Worm (Caenorhabditis elegans) whole organism, L2 larva: ENCODE results near the gene swip-10.

ENCODE experiments used
- C34F6.9 ChIP-seq: fragments of 150-350 bp; optimal IDR thresholded peaks from 2 replicates; lab custom pipeline; 2014; ENCODE audit warnings: missing biosample characterization, missing genetic modification characterization
- F13H6.1 ChIP-seq: sonication (generic microtip); optimal IDR thresholded peaks from 2 replicates; lab custom pipeline; 2016; ENCODE audit warnings: missing genetic modification characterization, missing compliant biosample characterization
- Y55F3AM.14 ChIP-seq: fragments of 200-800 bp; sonication (Bioruptor generic); optimal IDR thresholded peaks from 2 replicates; lab custom pipeline; 2018; ENCODE audit warnings: mild to moderate bottlenecking, missing genetic modification characterization, missing compliant biosample characterization
- alr-1 ChIP-seq: fragments of 150-350 bp; optimal IDR thresholded peaks from 2 replicates; lab custom pipeline; 2014; ENCODE audit warnings: missing biosample characterization, missing genetic modification characterization
- aly-2 ChIP-seq: fragments of 150-350 bp; optimal IDR thresholded peaks from 2 replicates; lab custom pipeline; 2014; ENCODE audit warnings: missing biosample characterization, missing genetic modification characterization
- blmp-1 ChIP-seq: sonication (generic microtip); optimal IDR thresholded peaks from 2 replicates; lab custom pipeline; 2017; ENCODE audit warnings: missing genetic modification characterization, mild to moderate bottlenecking, missing compliant biosample characterization, antibody characterized with exemption, moderate library complexity; ENCODE audit not compliant: insufficient read depth
- ceh-16 ChIP-seq: fragments of 150-350 bp; optimal IDR thresholded peaks from 2 replicates; lab custom pipeline; 2014; ENCODE audit warnings: missing biosample characterization, missing genetic modification characterization
- ceh-82 ChIP-seq: fragments of 150-350 bp; optimal IDR thresholded peaks from 2 replicates; lab custom pipeline; 2014; ENCODE audit warnings: missing biosample characterization, missing genetic modification characterization
- crh-2 ChIP-seq: sonication (generic microtip); optimal IDR thresholded peaks from 2 replicates; lab custom pipeline; 2017; ENCODE audit warnings: missing biosample characterization, missing genetic modification characterization
- dmd-4 ChIP-seq: sonication (generic microtip); optimal IDR thresholded peaks from 2 replicates; lab custom pipeline; 2017; ENCODE audit warnings: missing biosample characterization, missing genetic modification characterization
- elt-3 ChIP-seq: sonication (generic microtip); optimal IDR thresholded peaks from 2 replicates; lab custom pipeline; 2017; ENCODE audit warnings: missing biosample characterization, missing genetic modification characterization
- fos-1 ChIP-seq: fragments of 150-350 bp; optimal IDR thresholded peaks from 2 replicates; lab custom pipeline; 2014; ENCODE audit warnings: missing biosample characterization, missing genetic modification characterization
- gmeb-1 ChIP-seq: fragments of 150-350 bp; optimal IDR thresholded peaks from 2 replicates; lab custom pipeline; 2014; ENCODE audit warnings: missing biosample characterization, missing genetic modification characterization
- lin-11 ChIP-seq: fragments of 150-350 bp; sonication (generic microtip); optimal IDR thresholded peaks from 2 replicates; lab custom pipeline; 2014; ENCODE audit warnings: missing biosample characterization, missing genetic modification characterization, inconsistent platforms, mixed read lengths
- lin-13 ChIP-seq: fragments of 150-350 bp; optimal IDR thresholded peaks from 2 replicates; lab custom pipeline; 2014; ENCODE audit warnings: missing biosample characterization, missing genetic modification reagents, missing genetic modification characterization
- lsy-2 ChIP-seq, 2 experiments: fragments of 150-350 bp in 1 of 2; sonication (generic microtip) in 1 of 2; optimal IDR thresholded peaks; 2 replicates each; lab custom pipeline; 2014 to 2017; ENCODE audit warnings: missing biosample characterization in 2 of 2, missing genetic modification characterization in 2 of 2
- mab-5 ChIP-seq: fragments of 150-350 bp; optimal IDR thresholded peaks from 2 replicates; lab custom pipeline; 2014; ENCODE audit warnings: missing biosample characterization, missing genetic modification characterization
- mbf-1 ChIP-seq: sonication (generic microtip); optimal IDR thresholded peaks from 2 replicates; lab custom pipeline; 2017; ENCODE audit warnings: missing biosample characterization, missing genetic modification characterization
- nhr-129 ChIP-seq: fragments of 150-350 bp; optimal IDR thresholded peaks from 2 replicates; lab custom pipeline; 2014; ENCODE audit warnings: missing biosample characterization, missing genetic modification characterization
- nhr-21 ChIP-seq: fragments of 150-350 bp; optimal IDR thresholded peaks from 2 replicates; lab custom pipeline; 2014; ENCODE audit warnings: missing biosample characterization, missing genetic modification characterization
- nhr-237 ChIP-seq: fragments of 150-350 bp; optimal IDR thresholded peaks from 2 replicates; lab custom pipeline; 2014; ENCODE audit warnings: missing biosample characterization, missing genetic modification characterization
- nhr-25 ChIP-seq: fragments of 150-350 bp; sonication (generic microtip); optimal IDR thresholded peaks from 3 replicates; lab custom pipeline; 2014; ENCODE audit warnings: missing biosample characterization, missing genetic modification characterization
- nhr-77 ChIP-seq: fragments of 150-350 bp; optimal IDR thresholded peaks from 2 replicates; lab custom pipeline; 2014; ENCODE audit warnings: missing biosample characterization, missing genetic modification characterization
- peb-1 ChIP-seq: fragments of 150-350 bp; optimal IDR thresholded peaks from 2 replicates; lab custom pipeline; 2014; ENCODE audit warnings: missing biosample characterization, missing genetic modification characterization
- sem-4 ChIP-seq: fragments of 150-350 bp; optimal IDR thresholded peaks from 2 replicates; lab custom pipeline; 2014; ENCODE audit warnings: missing biosample characterization, missing genetic modification reagents, missing genetic modification characterization
- skn-1 ChIP-seq: sonication (generic microtip); optimal IDR thresholded peaks from 2 replicates; lab custom pipeline; 2017; ENCODE audit warnings: missing biosample characterization, missing genetic modification characterization
- sma-9 ChIP-seq, 2 experiments: fragments of 150-350 bp in 1 of 2; sonication (generic microtip) in 1 of 2; optimal IDR thresholded peaks; 2 replicates each; lab custom pipeline; 2014 to 2016; ENCODE audit warnings: missing genetic modification characterization in 2 of 2, mild to moderate bottlenecking in 1 of 2, missing biosample characterization in 1 of 2, missing compliant biosample characterization in 1 of 2, missing genetic modification reagents in 1 of 2, moderate library complexity in 1 of 2
- snpc-4 ChIP-seq: fragments of 150-350 bp; optimal IDR thresholded peaks from 2 replicates; lab custom pipeline; 2014; ENCODE audit warnings: missing biosample characterization, missing genetic modification characterization
- unc-55 ChIP-seq: fragments of 150-350 bp; sonication (generic microtip); optimal IDR thresholded peaks from 3 replicates; lab custom pipeline; 2014; ENCODE audit warnings: missing biosample characterization, missing genetic modification reagents, missing genetic modification characterization
- unc-62 ChIP-seq: fragments of 150-350 bp; optimal IDR thresholded peaks from 2 replicates; lab custom pipeline; 2014; ENCODE audit warnings: missing biosample characterization, missing genetic modification reagents, missing genetic modification characterization
- zag-1 ChIP-seq: fragments of 150-350 bp; optimal IDR thresholded peaks from 2 replicates; lab custom pipeline; 2014; ENCODE audit warnings: missing biosample characterization, missing genetic modification characterization
- ztf-11 ChIP-seq: sonication (generic microtip); optimal IDR thresholded peaks from 2 replicates; lab custom pipeline; 2017; ENCODE audit warnings: missing biosample characterization, missing genetic modification characterization

The swip-10 gene

ce11 chrX:2105310-2105709, 12.8 kb downstream of the swip-10 start, which contains the start of gene F53B1.3:
TSS of gene F53B1.3 (plus strand) at chrX:2105610.
- no peak for TF ChIP-seq lin-11

ce11 chrX:2099002-2099401, 19.1 kb downstream of the swip-10 start:
- TF ChIP-seq nhr-237 (tag; lab: Kevin White, UChicago) (no peak), lin-13 (GFP tag; lab: Kevin White, UChicago) (no peak), mab-5 (tag; lab: Kevin White, UChicago) (peak; percentile 57), lsy-2 (tag; optimal IDR thresholded peaks at IDR 0.05; lab: Kevin White, UChicago) (no peak), unc-55 (GFP tag; lab: Kevin White, UChicago) (peak; percentile 13)

ce11 chrX:2096804-2097203, 21.3 kb downstream of the swip-10 start, which contains the start of gene T21D9.2:
TSS of gene T21D9.2 (minus strand) at chrX:2096904.
- TF ChIP-seq Y55F3AM.14, result no peak
- TF ChIP-seq ceh-16 (tag; lab: Kevin White, UChicago), result no peak
- TF ChIP-seq F13H6.1 (tag; lab: Kevin White, UChicago), result no peak
- no peak for TF ChIP-seq lsy-2 (tag; optimal IDR thresholded peaks at IDR 0.05; lab: Kevin White, UChicago)
- no peak for TF ChIP-seq ceh-82
- no peak for TF ChIP-seq sma-9 (GFP tag; optimal IDR thresholded peaks at IDR 0.05; lab: Kevin White, UChicago)
- TF ChIP-seq sma-9 (tag; optimal IDR thresholded peaks at IDR 0.05; lab: Kevin White, UChicago), result no peak

ce11 chrX:2094094-2094493, 24.0 kb downstream of the swip-10 start:
- TF ChIP-seq nhr-77 (tag; lab: Kevin White, UChicago) (no peak), blmp-1 (tag; lab: Kevin White, UChicago) (no peak), dmd-4 (no peak), ztf-11 (no peak)

- TF ChIP-seq sem-4 (tag; lab: Kevin White, UChicago) (no peak), unc-62 (GFP tag; lab: Kevin White, UChicago) (no peak), ceh-82 (no peak), mbf-1 (tag; lab: Kevin White, UChicago) (no peak), alr-1 (no peak), gmeb-1 (tag; lab: Kevin White, UChicago) (no peak), snpc-4 (no peak), skn-1 (no peak), mab-5 (tag; lab: Kevin White, UChicago) (no peak), C34F6.9 (tag; lab: Kevin White, UChicago) (no peak), lin-13 (GFP tag; lab: Kevin White, UChicago) (no peak), nhr-129 (tag; lab: Kevin White, UChicago) (no peak), ztf-11 (no peak), peb-1 (tag; lab: Kevin White, UChicago) (no peak), unc-55 (GFP tag; lab: Kevin White, UChicago) (no peak), nhr-237 (tag; lab: Kevin White, UChicago) (no peak), zag-1 (no peak), crh-2 (tag; lab: Kevin White, UChicago) (no peak), elt-3 (no peak), aly-2 (no peak)
Observed at ce11 chrX:2093169-2093568, 24.9 kb downstream of the swip-10 start, which contains the start of gene col-164. TSS of gene col-164 (plus strand) at chrX:2093469.

ce11 chrX:2090493-2090892, 27.6 kb downstream of the swip-10 start:
- TF ChIP-seq crh-2 (tag; lab: Kevin White, UChicago), result peak; percentile 33
- TF ChIP-seq nhr-21 (tag; lab: Kevin White, UChicago), result no peak
- peak; percentile 11 for TF ChIP-seq C34F6.9 (tag; lab: Kevin White, UChicago)
- peak; percentile 54 for TF ChIP-seq nhr-129 (tag; lab: Kevin White, UChicago)
- no peak for TF ChIP-seq ceh-82
- TF ChIP-seq nhr-77 (tag; lab: Kevin White, UChicago), result no peak
- TF ChIP-seq sma-9 (GFP tag; optimal IDR thresholded peaks at IDR 0.05; lab: Kevin White, UChicago), result peak; percentile 36
- TF ChIP-seq sma-9 (tag; optimal IDR thresholded peaks at IDR 0.05; lab: Kevin White, UChicago), result no peak
- TF ChIP-seq fos-1 (tag; lab: Kevin White, UChicago), result peak; percentile 39
- peak; percentile 33 for TF ChIP-seq nhr-25 (tag; lab: Kevin White, UChicago)
- TF ChIP-seq gmeb-1 (tag; lab: Kevin White, UChicago), result peak; percentile 26
- peak; percentile 22 for TF ChIP-seq F13H6.1 (tag; lab: Kevin White, UChicago)
